Fruit fly (Drosophila melanogaster): ENCODE data around the gene mRpL14.

The mRpL14 gene

dm6 chrX:2318369-2318768, 26.1 kb downstream of the mRpL14 start:
- TF ChIP-seq CTCF (optimal IDR thresholded peaks at IDR 0.05) (no peak), CG8478 (optimal IDR thresholded peaks at IDR 0.05) (no peak)

dm6 chrX:2317347-2317832, 27.1 kb downstream of the mRpL14 start:
- no peak for TF ChIP-seq CTCF (optimal IDR thresholded peaks at IDR 0.05)
- no peak for TF ChIP-seq CG8478 (optimal IDR thresholded peaks at IDR 0.05)

- TF ChIP-seq CTCF (optimal IDR thresholded peaks at IDR 0.05) (no peak), CG8478 (optimal IDR thresholded peaks at IDR 0.05) (no peak)
Observed at dm6 chrX:2308403-2308965, 36.0 kb downstream of the mRpL14 start.

dm6 chrX:2307564-2307963, 36.9 kb downstream of the mRpL14 start:
- TF ChIP-seq CG8478 (optimal IDR thresholded peaks at IDR 0.05) = no peak
- no peak for TF ChIP-seq CTCF (optimal IDR thresholded peaks at IDR 0.05)

DNA sequence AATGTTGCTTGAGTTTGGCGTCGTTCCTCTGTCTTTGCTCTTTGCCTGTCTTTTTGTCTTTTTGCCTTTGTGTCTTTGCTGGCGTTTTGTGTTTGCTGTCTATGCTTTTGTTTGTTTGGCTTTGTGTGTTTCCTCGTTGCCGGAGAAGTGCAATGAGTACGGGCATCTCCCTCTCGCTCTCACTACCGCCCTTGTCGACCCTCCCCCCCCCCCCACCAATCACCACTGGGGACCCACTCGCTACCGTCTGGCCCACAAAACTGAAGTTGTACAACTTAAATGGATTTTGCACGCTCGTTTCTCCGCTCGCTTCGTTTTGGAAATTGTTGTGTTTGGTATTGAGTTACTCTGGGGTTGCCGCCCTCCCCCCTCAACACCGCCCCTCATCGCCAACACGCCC, 37.7 kb downstream of the mRpL14 start:
- no peak for TF ChIP-seq CTCF (optimal IDR thresholded peaks at IDR 0.05)
- TF ChIP-seq CG8478 (optimal IDR thresholded peaks at IDR 0.05) = no peak

- TF ChIP-seq CG8478 (optimal IDR thresholded peaks at IDR 0.05) = no peak
- no peak for TF ChIP-seq CTCF (optimal IDR thresholded peaks at IDR 0.05)
Observed at dm6 chrX:2306307-2306706, 38.1 kb downstream of the mRpL14 start.

- TF ChIP-seq CTCF (optimal IDR thresholded peaks at IDR 0.05) (no peak), CG8478 (optimal IDR thresholded peaks at IDR 0.05) (no peak)
Observed at dm6 chrX:2305842-2306300, 38.6 kb downstream of the mRpL14 start.

dm6 chrX:2305281-2305680, 39.2 kb downstream of the mRpL14 start:
- TF ChIP-seq CTCF (optimal IDR thresholded peaks at IDR 0.05) (no peak), CG8478 (optimal IDR thresholded peaks at IDR 0.05) (no peak)

DNA sequence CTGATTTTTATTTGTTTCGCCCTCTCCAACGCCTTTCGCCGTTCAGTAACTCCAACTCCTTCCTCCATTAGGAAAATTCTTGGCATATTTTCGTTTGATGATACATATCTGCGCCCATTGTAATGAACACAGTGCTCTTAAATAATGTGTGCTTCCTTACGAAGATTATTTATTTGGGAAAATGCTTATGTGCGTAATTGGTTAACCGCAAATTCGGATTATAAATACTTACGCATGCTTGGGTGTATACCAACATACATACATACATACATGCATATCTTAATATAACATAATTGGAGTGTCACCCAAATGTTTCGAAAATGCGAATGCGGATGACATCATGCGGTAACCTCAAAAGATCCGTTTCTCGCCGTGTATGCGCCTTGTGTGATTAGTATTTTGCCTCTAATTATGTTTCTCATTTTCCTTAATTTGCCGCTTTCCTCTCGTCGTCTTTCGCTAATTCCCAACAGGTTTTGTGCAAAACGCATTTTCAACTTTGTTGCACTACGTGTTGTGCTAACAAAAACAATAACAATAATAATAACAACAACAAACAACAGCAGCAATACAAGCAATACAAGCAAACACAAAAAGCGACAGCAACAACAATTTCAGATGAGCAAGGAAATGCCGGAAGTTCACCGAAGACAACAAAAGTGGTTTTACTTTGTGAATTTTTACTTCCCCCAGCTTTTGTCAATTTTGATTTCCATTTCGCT, 39.8 kb downstream of the mRpL14 start:
- TF ChIP-seq CTCF (optimal IDR thresholded peaks at IDR 0.05) (no peak), CG8478 (optimal IDR thresholded peaks at IDR 0.05) (no peak)

DNA sequence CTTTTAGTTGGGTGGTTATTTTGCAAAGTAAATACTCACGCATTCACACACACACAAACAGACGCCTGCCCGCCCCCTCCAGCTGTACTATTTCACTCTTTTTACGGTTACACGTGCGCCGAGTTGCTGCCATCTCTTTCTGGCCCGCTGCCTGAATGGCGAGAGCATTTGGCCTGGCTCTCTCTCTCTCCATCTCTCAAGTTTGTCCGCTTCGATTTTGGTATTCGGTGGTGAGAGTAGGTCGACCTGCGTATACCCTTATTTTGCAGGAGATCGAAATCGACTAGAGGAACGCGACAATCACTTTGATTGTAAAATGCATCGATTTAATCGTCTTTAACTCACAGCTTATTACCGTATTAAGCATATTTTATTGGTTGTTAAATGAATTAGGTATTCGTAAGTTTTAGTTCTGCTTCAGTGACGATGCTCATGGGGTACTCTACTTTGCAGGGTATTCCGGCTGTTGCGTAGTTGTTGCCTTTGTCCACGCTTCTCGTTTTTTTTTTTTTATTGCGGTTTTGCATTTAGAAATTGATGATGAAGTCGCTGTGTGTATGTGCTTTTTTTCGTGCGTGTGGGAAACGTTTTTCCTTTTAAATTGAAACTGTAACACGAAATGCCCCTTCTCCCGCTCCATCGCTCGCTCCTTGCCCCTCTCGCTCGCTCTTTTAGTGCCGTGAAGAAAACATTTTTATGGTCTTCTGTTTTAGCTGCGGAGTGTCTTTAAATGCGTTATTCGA, 40.5 kb downstream of the mRpL14 start:
- TF ChIP-seq CTCF (optimal IDR thresholded peaks at IDR 0.05) (no peak), CG8478 (optimal IDR thresholded peaks at IDR 0.05) (no peak)

DNA sequence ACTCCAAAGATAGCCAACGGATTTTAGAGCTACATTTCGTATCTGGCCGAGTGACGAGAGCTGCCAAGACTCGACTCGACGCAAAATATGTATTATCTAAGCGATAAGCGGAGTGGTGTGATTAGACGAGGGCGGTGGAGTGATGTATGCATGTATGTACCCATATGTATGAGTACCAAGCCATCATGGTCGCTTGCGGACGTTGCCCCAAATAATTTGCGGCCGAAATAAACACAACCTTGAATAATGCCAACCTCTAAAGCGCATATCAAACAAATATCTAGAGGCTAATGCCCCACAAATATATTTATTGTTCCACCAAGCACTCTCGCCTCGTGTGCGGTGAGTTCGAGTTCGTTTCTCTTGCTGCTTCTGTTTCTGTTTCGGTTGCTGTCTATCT, 41.6 kb downstream of the mRpL14 start:
- TF ChIP-seq CG8478 (optimal IDR thresholded peaks at IDR 0.05) (no peak), CTCF (optimal IDR thresholded peaks at IDR 0.05) (no peak)

dm6 chrX:2301613-2302522, 42.6 kb downstream of the mRpL14 start:
- TF ChIP-seq CTCF (optimal IDR thresholded peaks at IDR 0.05) (no peak), CG8478 (optimal IDR thresholded peaks at IDR 0.05) (no peak)

dm6 chrX:2301069-2301508, 43.4 kb downstream of the mRpL14 start:
- no peak for TF ChIP-seq CG8478 (optimal IDR thresholded peaks at IDR 0.05)
- TF ChIP-seq CTCF (optimal IDR thresholded peaks at IDR 0.05) = no peak

dm6 chrX:2300293-2301068, 44.0 kb downstream of the mRpL14 start:
- no peak for TF ChIP-seq CG8478 (optimal IDR thresholded peaks at IDR 0.05)
- TF ChIP-seq CTCF (optimal IDR thresholded peaks at IDR 0.05) = no peak

Measured in S2 (cell line).